In genomic region chrX:3380198-3380597, dm6 we compare ENCODE assay signal across 4 fruit fly cellular contexts.
TF ChIP-seq lines count a peak whose summit lies in the region.

No protein-coding gene starts in this region.

- TF ChIP-seq CTCF in whole organism, embryonic (GFP tag; optimal IDR thresholded peaks at IDR 0.05; lab: Kevin White, UChicago): no peak

TF ChIP-seq in whole organism, embryonic, 481 proteins besides CTCF, POLR2A, EP300 and RAD21:
- TF ChIP-seq twi (tag; optimal IDR thresholded peaks at IDR 0.05; lab: Kevin White, UChicago) (peak; percentile 85), CG3995 (GFP tag; optimal IDR thresholded peaks at IDR 0.05; lab: Kevin White, UChicago) (no peak), bsh (GFP tag; optimal IDR thresholded peaks at IDR 0.05; lab: Kevin White, UChicago) (peak in 1 of 2 experiments; percentile 39), repo (GFP tag; optimal IDR thresholded peaks at IDR 0.05; lab: Kevin White, UChicago) (no peak), CG1603 (tag; optimal IDR thresholded peaks at IDR 0.05; lab: Kevin White, UChicago) (peak; percentile 2), Med (GFP tag; lab: Kevin White, UChicago) (peak; percentile 57), dpn (GFP tag; optimal IDR thresholded peaks at IDR 0.05; lab: Kevin White, UChicago) (no peak), bab2 (GFP tag; optimal IDR thresholded peaks at IDR 0.05; lab: Kevin White, UChicago) (no peak), onecut (GFP tag; IDR thresholded peaks at IDR 0.05; lab: Robert Waterston, UW) (no peak), CG14441 (GFP tag; IDR thresholded peaks at IDR 0.05; lab: Robert Waterston, UW) (no peak), CG3838 (GFP tag; optimal IDR thresholded peaks at IDR 0.05; lab: Kevin White, UChicago) (no peak), toy (GFP tag; IDR thresholded peaks at IDR 0.05; lab: Robert Waterston, UW) (no peak), CG11093 (GFP tag; IDR thresholded peaks at IDR 0.05; lab: Robert Waterston, UW) (no peak), CG11696 (GFP tag; IDR thresholded peaks at IDR 0.05; lab: Robert Waterston, UW) (peak; percentile 68; the same call in 1 of the 2 replicates), gem (tag; optimal IDR thresholded peaks at IDR 0.05; lab: Kevin White, UChicago) (no peak), CG15696 (tag; optimal IDR thresholded peaks at IDR 0.05; lab: Kevin White, UChicago) (no peak), sens (GFP tag; lab: Kevin White, UChicago) (peak; percentile 45), Drgx (GFP tag; IDR thresholded peaks at IDR 0.05; lab: Robert Waterston, UW) (peak; percentile 82), CG30431 (GFP tag; optimal IDR thresholded peaks at IDR 0.05; lab: Kevin White, UChicago) (no peak), Adf1 (GFP tag; IDR thresholded peaks at IDR 0.05; lab: Robert Waterston, UW) (no peak)

TF ChIP-seq in whole organism, prepupa, 60 proteins besides CTCF, POLR2A, EP300 and RAD21 (continues in another document):
- TF ChIP-seq CG6854 (GFP tag; optimal IDR thresholded peaks at IDR 0.05; lab: Kevin White, UChicago) (no peak), CG6276 (GFP tag; optimal IDR thresholded peaks at IDR 0.05; lab: Kevin White, UChicago) (peak; percentile 59), lz (GFP tag; optimal IDR thresholded peaks at IDR 0.05; lab: Kevin White, UChicago) (peak; percentile 44), Sox14 (GFP tag; optimal IDR thresholded peaks at IDR 0.05; lab: Kevin White, UChicago) (peak; percentile 61), CG3032 (tag; optimal IDR thresholded peaks at IDR 0.05; lab: Kevin White, UChicago) (peak; percentile 61), CG15336 (GFP tag; IDR thresholded peaks at IDR 0.05; lab: Robert Waterston, UW) (peak; percentile 76), Eip75B (GFP tag; optimal IDR thresholded peaks at IDR 0.05; lab: Kevin White, UChicago) (peak; percentile 70), acj6 (GFP tag; optimal IDR thresholded peaks at IDR 0.05; lab: Kevin White, UChicago) (peak; percentile 69), CG11902 (GFP tag; optimal IDR thresholded peaks at IDR 0.05; lab: Kevin White, UChicago) (peak; percentile 23), Met (GFP tag; optimal IDR thresholded peaks at IDR 0.05; lab: Kevin White, UChicago) (peak; percentile 57), CG10669 (GFP tag; optimal IDR thresholded peaks at IDR 0.05; lab: Kevin White, UChicago) (peak; percentile 71), Eip78C (GFP tag; lab: Kevin White, UChicago) (peak; percentile 86), salr (GFP tag; optimal IDR thresholded peaks at IDR 0.05; lab: Kevin White, UChicago) (peak; percentile 42 to 55), cyc (GFP tag; optimal IDR thresholded peaks at IDR 0.05; lab: Kevin White, UChicago) (peak; percentile 48), Hr4 (GFP tag; optimal IDR thresholded peaks at IDR 0.05; lab: Kevin White, UChicago) (peak; percentile 64), Lpt (GFP tag; optimal IDR thresholded peaks at IDR 0.05; lab: Kevin White, UChicago) (peak; percentile 51), CG6808 (GFP tag; optimal IDR thresholded peaks at IDR 0.05; lab: Kevin White, UChicago) (peak; percentile 55), Hr39 (GFP tag; optimal IDR thresholded peaks at IDR 0.05; lab: Kevin White, UChicago) (peak; percentile 53), pdm3 (GFP tag; optimal IDR thresholded peaks at IDR 0.05; lab: Kevin White, UChicago) (peak; percentile 72), Sox102F (GFP tag; optimal IDR thresholded peaks at IDR 0.05; lab: Kevin White, UChicago) (peak; percentile 47), vri (GFP tag; optimal IDR thresholded peaks at IDR 0.05; lab: Kevin White, UChicago) (no peak), CG6163 (GFP tag; IDR thresholded peaks at IDR 0.05; lab: Robert Waterston, UW) (peak; percentile 85), CG32006 (GFP tag; optimal IDR thresholded peaks at IDR 0.05; lab: Kevin White, UChicago) (peak; percentile 76), Ets21C (GFP tag; optimal IDR thresholded peaks at IDR 0.05; lab: Kevin White, UChicago) (no peak), fd85E (GFP tag; optimal IDR thresholded peaks at IDR 0.05; lab: Kevin White, UChicago) (no peak)

TF ChIP-seq in whole organism, pupa, 21 proteins besides CTCF, POLR2A, EP300 and RAD21:
- peak; percentile 67 for TF ChIP-seq CG8301 (tag; optimal IDR thresholded peaks at IDR 0.05; lab: Kevin White, UChicago)
- peak; percentile 55 for TF ChIP-seq Pif1A (GFP tag; optimal IDR thresholded peaks at IDR 0.05; lab: Kevin White, UChicago)
- peak; percentile 48 for TF ChIP-seq Pif1B (GFP tag; optimal IDR thresholded peaks at IDR 0.05; lab: Kevin White, UChicago)
- peak; percentile 61 for TF ChIP-seq CG17806 (tag; optimal IDR thresholded peaks at IDR 0.05; lab: Kevin White, UChicago)
- TF ChIP-seq EcR (GFP tag; optimal IDR thresholded peaks at IDR 0.05; lab: Kevin White, UChicago): peak; percentile 6
- TF ChIP-seq rn (GFP tag; IDR thresholded peaks at IDR 0.05; lab: Robert Waterston, UW): 0 out of 2 replicates have a peak, but pooled peaks have one; percentile 33
- TF ChIP-seq gl (tag; optimal IDR thresholded peaks at IDR 0.05; lab: Kevin White, UChicago): peak; percentile 27
- peak; percentile 79 for TF ChIP-seq CG14655 (GFP tag; optimal IDR thresholded peaks at IDR 0.05; lab: Kevin White, UChicago)
- TF ChIP-seq CG8159 (tag; optimal IDR thresholded peaks at IDR 0.05; lab: Kevin White, UChicago): peak; percentile 74
- no peak for TF ChIP-seq D1 (tag; optimal IDR thresholded peaks at IDR 0.05; lab: Kevin White, UChicago)
- TF ChIP-seq CG9948 (tag; optimal IDR thresholded peaks at IDR 0.05; lab: Kevin White, UChicago): peak; percentile 52
- peak; percentile 75 for TF ChIP-seq Ets98B (GFP tag; IDR thresholded peaks at IDR 0.05; lab: Robert Waterston, UW)
- 0 out of 2 replicates have a peak, but pooled peaks have one; percentile 30 for TF ChIP-seq CG12605 (GFP tag; IDR thresholded peaks at IDR 0.05; lab: Robert Waterston, UW)
- peak; percentile 80; the same call in 2 of the 3 replicates for TF ChIP-seq fd96Ca (GFP tag; IDR thresholded peaks at IDR 0.05; lab: Robert Waterston, UW)
- peak; percentile 67 for TF ChIP-seq CG15710 (tag; optimal IDR thresholded peaks at IDR 0.05; lab: Kevin White, UChicago)
- peak; percentile 31 for TF ChIP-seq CG13204 (GFP tag; optimal IDR thresholded peaks at IDR 0.05; lab: Kevin White, UChicago)
- TF ChIP-seq Snoo (tag; optimal IDR thresholded peaks at IDR 0.05; lab: Kevin White, UChicago): peak; percentile 38
- 0 out of 2 replicates have a peak, but pooled peaks have one; percentile 28 for TF ChIP-seq CG10348 (GFP tag; IDR thresholded peaks at IDR 0.05; lab: Robert Waterston, UW)
- peak; percentile 86 for TF ChIP-seq CG4496 (GFP tag; IDR thresholded peaks at IDR 0.05; lab: Robert Waterston, UW)
- TF ChIP-seq CG32121 (GFP tag; IDR thresholded peaks at IDR 0.05; lab: Robert Waterston, UW): peak; percentile 65
- TF ChIP-seq CG34367 (tag; optimal IDR thresholded peaks at IDR 0.05; lab: Kevin White, UChicago): peak; percentile 68

TF ChIP-seq in whole organism, wandering third instar larva, 38 proteins besides CTCF, POLR2A, EP300 and RAD21:
- TF ChIP-seq HLH106 (tag; optimal IDR thresholded peaks at IDR 0.05; lab: Kevin White, UChicago) (peak; percentile 1), br (GFP tag; optimal IDR thresholded peaks at IDR 0.05; lab: Kevin White, UChicago) (no peak), foxo (GFP tag; optimal IDR thresholded peaks at IDR 0.05; lab: Kevin White, UChicago) (peak in 1 of 2 experiments; percentile 30), ey (GFP tag; optimal IDR thresholded peaks at IDR 0.05; lab: Kevin White, UChicago) (peak; percentile 5)

Comparison
In these comparisons a context has a peak if more than half of its experiments do, and no peak if none do; other contexts are left out.
1. Of the 7 proteins assayed by ChIP-seq in both whole organism, embryonic and whole organism, prepupa: peak only in whole organism, embryonic: none; only in whole organism, prepupa: CG16779, Gug, Hr39, Lpt and Sox102F; in both: none; in neither: 2.